Fruit fly (Drosophila melanogaster): ENCODE results near the gene Nna1.

DNA sequence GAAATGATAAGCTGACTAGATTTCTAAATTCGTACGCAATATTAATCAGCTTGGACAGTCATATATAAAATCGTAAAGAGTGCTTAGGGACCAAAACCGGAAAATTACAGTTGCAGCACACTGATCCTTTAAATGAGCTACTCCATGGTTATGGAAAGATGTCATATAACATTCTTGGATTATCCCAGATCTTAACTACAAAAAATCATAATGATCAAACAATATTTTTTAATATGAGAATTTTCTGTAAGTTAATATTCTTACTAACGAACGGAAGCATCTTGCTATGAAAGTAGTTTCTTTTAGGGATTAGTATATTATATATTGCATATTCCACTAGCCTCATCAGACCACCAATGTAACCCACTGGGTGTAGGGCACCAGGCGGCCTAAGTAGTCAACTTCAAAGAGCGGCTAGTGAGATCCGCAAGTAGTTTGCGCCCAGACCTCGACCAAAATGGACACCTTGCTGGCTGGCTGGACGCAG is 15.6 kb upstream of the Nna1 start, which contains the start of gene CG11162:
- TF ChIP-seq sqz (GFP tag; optimal IDR thresholded peaks at IDR 0.05) (no peak), nau (GFP tag; optimal IDR thresholded peaks at IDR 0.05) (no peak), pb (GFP tag; optimal IDR thresholded peaks at IDR 0.05) (no peak), sr (GFP tag; IDR thresholded peaks at IDR 0.05) (no peak), C15 (GFP tag; IDR thresholded peaks at IDR 0.05) (no peak), Gug (GFP tag; IDR thresholded peaks at IDR 0.05) (no peak), CG10654 (GFP tag; optimal IDR thresholded peaks at IDR 0.05) (no peak), croc (GFP tag; conservative IDR thresholded peaks at IDR 0.05) (no peak), fru (optimal IDR thresholded peaks at IDR 0.05) (no peak)
